Worm (Caenorhabditis elegans): ENCODE data around the gene srh-68.
A peak's percentile ranks its signal among the peaks of the same experiment; 100 is the strongest.

The srh-68 gene

ce11 chrII:12518809-12519344 lies 11.7 kb downstream of the srh-68 start, which contains the start of gene srh-70 (continued):
- TF ChIP-seq cey-2 (tag; optimal IDR thresholded peaks at IDR 0.05; ENCODE audit: borderline replicate concordance, insufficient read depth) (no peak), ceh-32 (tag; optimal IDR thresholded peaks at IDR 0.05; ENCODE audit: poor library complexity) (no peak), sdz-12 (GFP tag; optimal IDR thresholded peaks at IDR 0.05) (no peak), snpc-4 (tag; optimal IDR thresholded peaks at IDR 0.05) (no peak), egl-27 (tag; optimal IDR thresholded peaks at IDR 0.05) (no peak), aha-1 (tag) (peak; percentile 74), duxl-1 (tag; optimal IDR thresholded peaks at IDR 0.05; ENCODE audit: poor library complexity) (no peak), daf-8 (GFP tag; IDR thresholded peaks at IDR 0.05) (no peak), ceh-44 (GFP tag; IDR thresholded peaks at IDR 0.05) (no peak), mdl-1 (tag; optimal IDR thresholded peaks at IDR 0.05) (peak in 1 of 2 experiments; percentile 50), ama-1 (optimal IDR thresholded peaks at IDR 0.05) (peak; percentile 74), nhr-10 (tag; optimal IDR thresholded peaks at IDR 0.05) (no peak), F26F4.8 (GFP tag; conservative IDR thresholded peaks at IDR 0.05) (no peak), gei-8 (GFP tag; optimal IDR thresholded peaks at IDR 0.05) (no peak), ceh-28 (tag; optimal IDR thresholded peaks at IDR 0.05) (no peak), lsy-2 (tag; optimal IDR thresholded peaks at IDR 0.05) (no peak), dmd-8 (GFP tag; IDR thresholded peaks at IDR 0.05) (no peak), Y48G9A.11 (GFP tag; IDR thresholded peaks at IDR 0.05) (no peak), arid-1 (GFP tag; conservative IDR thresholded peaks at IDR 0.05) (no peak), attf-4 (tag; optimal IDR thresholded peaks at IDR 0.05) (no peak), nhr-77 (tag; optimal IDR thresholded peaks at IDR 0.05) (peak; percentile 86), F37D6.2 (tag; optimal IDR thresholded peaks at IDR 0.05) (no peak), nhr-111 (GFP tag; optimal IDR thresholded peaks at IDR 0.05) (no peak), madf-5 (GFP tag; IDR thresholded peaks at IDR 0.05) (no peak), ceh-82 (tag; optimal IDR thresholded peaks at IDR 0.05) (no peak), spr-1 (tag; optimal IDR thresholded peaks at IDR 0.05) (peak; percentile 36), F49E8.2 (tag; optimal IDR thresholded peaks at IDR 0.05; ENCODE audit: borderline replicate concordance) (no peak), nhr-28 (tag; optimal IDR thresholded peaks at IDR 0.05) (peak; percentile 79), ztf-7 (tag; optimal IDR thresholded peaks at IDR 0.05) (no peak), Y105C5A.15 (GFP tag; IDR thresholded peaks at IDR 0.05) (no peak), R02D3.7 (tag; optimal IDR thresholded peaks at IDR 0.05) (no peak), nhr-42 (GFP tag; IDR thresholded peaks at IDR 0.05) (no peak), T26A8.4 (GFP tag; IDR thresholded peaks at IDR 0.05) (peak; percentile 64), unc-130 (GFP tag; optimal IDR thresholded peaks at IDR 0.05) (no peak), lin-15B (tag; optimal IDR thresholded peaks at IDR 0.05) (no peak), lin-29 (GFP tag; IDR thresholded peaks at IDR 0.05) (no peak), saeg-2 (GFP tag; IDR thresholded peaks at IDR 0.05) (peak; percentile 82; the same call in 1 of the 2 replicates), dmd-9 (GFP tag; IDR thresholded peaks at IDR 0.05) (no peak), ces-1 (GFP tag; optimal IDR thresholded peaks at IDR 0.05) (no peak), lir-3 (tag; optimal IDR thresholded peaks at IDR 0.05) (no peak), dve-1 (tag; optimal IDR thresholded peaks at IDR 0.05; ENCODE audit: insufficient read depth) (peak; percentile 95), Y75B8A.6 (GFP tag; IDR thresholded peaks at IDR 0.05) (peak; percentile 87; the same call in 1 of the 2 replicates), fkh-10 (GFP tag; optimal IDR thresholded peaks at IDR 0.05) (no peak), mxl-3 (GFP tag; optimal IDR thresholded peaks at IDR 0.05) (no peak), nhr-76 (tag; optimal IDR thresholded peaks at IDR 0.05) (no peak), pha-4 (GFP tag; IDR thresholded peaks at IDR 0.05) (peak; percentile 71; the same call in 1 of the 2 replicates), pha-4 (tag; optimal IDR thresholded peaks at IDR 0.05) (no peak), lin-38 (GFP tag; IDR thresholded peaks at IDR 0.05) (0 out of 2 replicates have a peak, but pooled peaks have one; percentile 50), D1046.2 (GFP tag; IDR thresholded peaks at IDR 0.05) (no peak), php-3 (GFP tag; IDR thresholded peaks at IDR 0.05) (peak; percentile 95), zag-1 (tag; optimal IDR thresholded peaks at IDR 0.05) (no peak), ctbp-1 (GFP tag; IDR thresholded peaks at IDR 0.05) (peak; percentile 44; the same call in 1 of the 2 replicates)
